Fruit fly (Drosophila melanogaster) whole organism, embryonic: ENCODE results near the gene Sr-CIII.
A peak's percentile ranks its signal among the peaks of the same experiment; 100 is the strongest.

Source experiments
- Asciz ChIP-seq: fragments of 200-800 bp; sonication (Bioruptor generic); optimal IDR thresholded peaks from 2 replicates; lab custom pipeline; 2017; ENCODE audit warnings: missing biosample characterization, mild to moderate bottlenecking, missing genetic modification characterization, missing genetic modification reagents
- Atf6 ChIP-seq: fragments of 200-800 bp; sonication (Bioruptor generic); IDR thresholded peaks from 2 replicates; pipeline ENCODE4 v1.3.6; 2022; ENCODE audit warnings: missing biosample characterization, missing genetic modification characterization
- CG10147 ChIP-seq: fragments of 200-800 bp; sonication (Bioruptor generic); optimal IDR thresholded peaks from 2 replicates; lab custom pipeline; 2019; ENCODE audit warnings: missing biosample characterization, mild to moderate bottlenecking, missing genetic modification characterization, moderate library complexity
- CG10959 ChIP-seq: fragments of 200-800 bp; sonication (Bioruptor generic); IDR thresholded peaks from 2 replicates; pipeline ENCODE4 v1.3.6; 2022; ENCODE audit warnings: missing biosample characterization, missing genetic modification characterization
- CG13123 ChIP-seq: fragments of 200-800 bp; sonication (Bioruptor generic); optimal IDR thresholded peaks from 2 replicates; lab custom pipeline; 2016; ENCODE audit warnings: missing biosample characterization, missing genetic modification characterization
- CG15269 ChIP-seq: fragments of 200-800 bp; sonication (Bioruptor generic); optimal IDR thresholded peaks from 2 replicates; lab custom pipeline; 2018; ENCODE audit warnings: missing biosample characterization, mild to moderate bottlenecking, missing genetic modification characterization, moderate library complexity
- CG17612 ChIP-seq: fragments of 200-800 bp; sonication (Bioruptor generic); IDR thresholded peaks from 2 replicates; pipeline ENCODE4 v1.3.6; 2022; ENCODE audit warnings: missing biosample characterization, missing genetic modification characterization
- CG17802 ChIP-seq: fragments of 200-800 bp; sonication (Bioruptor generic); optimal IDR thresholded peaks from 2 replicates; lab custom pipeline; 2018; ENCODE audit warnings: missing biosample characterization, mild to moderate bottlenecking, missing genetic modification characterization, moderate library complexity
- CG1832 ChIP-seq: fragments of 200-800 bp; sonication (Bioruptor generic); optimal IDR thresholded peaks from 2 replicates; lab custom pipeline; 2017; ENCODE audit warnings: missing biosample characterization, mild to moderate bottlenecking, missing genetic modification characterization, inconsistent platforms
- CG18476 ChIP-seq: fragments of 200-800 bp; sonication (Bioruptor generic); optimal IDR thresholded peaks from 2 replicates; lab custom pipeline; 2016; ENCODE audit warnings: missing biosample characterization, mild to moderate bottlenecking, missing genetic modification characterization
- CG30403 ChIP-seq: fragments of 200-800 bp; sonication (Bioruptor generic); optimal IDR thresholded peaks from 3 replicates; lab custom pipeline; 2016; ENCODE audit warnings: missing biosample characterization, missing genetic modification characterization
- CG32772 ChIP-seq: fragments of 200-800 bp; sonication (Bioruptor generic); IDR thresholded peaks from 2 replicates; pipeline ENCODE4 v1.3.6; 2022; ENCODE audit warnings: missing biosample characterization, missing genetic modification characterization
- CG33213 ChIP-seq: fragments of 200-800 bp; sonication (Bioruptor generic); optimal IDR thresholded peaks from 3 replicates; lab custom pipeline; 2016; ENCODE audit warnings: missing biosample characterization, missing genetic modification characterization
- CG3838 ChIP-seq: fragments of 200-800 bp; sonication (Bioruptor generic); optimal IDR thresholded peaks from 3 replicates; lab custom pipeline; 2016; ENCODE audit warnings: missing biosample characterization, missing genetic modification characterization
- CG4707 ChIP-seq: fragments of 200-800 bp; sonication (Bioruptor generic); optimal IDR thresholded peaks from 2 replicates; lab custom pipeline; 2018; ENCODE audit warnings: missing biosample characterization, mild to moderate bottlenecking, missing genetic modification characterization, moderate library complexity
- CG6654 ChIP-seq: fragments of 200-800 bp; sonication (Bioruptor generic); optimal IDR thresholded peaks from 2 replicates; lab custom pipeline; 2017; ENCODE audit warnings: missing biosample characterization, mild to moderate bottlenecking, missing genetic modification characterization
- CG7839 ChIP-seq: fragments of 200-800 bp; sonication (Bioruptor generic); optimal IDR thresholded peaks from 3 replicates; lab custom pipeline; 2018; ENCODE audit warnings: missing biosample characterization, mild to moderate bottlenecking, missing genetic modification characterization, moderate library complexity
- CG9932 ChIP-seq: fragments of 200-800 bp; sonication (Bioruptor generic); IDR thresholded peaks from 2 replicates; pipeline ENCODE4 v1.3.6; 2022; ENCODE audit warnings: missing biosample characterization, missing genetic modification characterization
- Dfd ChIP-seq, 2 experiments: fragments of >200 bp; optimal IDR thresholded peaks; 2 replicates each; lab custom pipeline; 2017; ENCODE audit warnings: missing biosample characterization in 2 of 2, missing genetic modification characterization in 2 of 2
- Dip2 ChIP-seq: fragments of 200-800 bp; sonication (Bioruptor generic); IDR thresholded peaks from 2 replicates; pipeline ENCODE4 v1.3.6; 2022; ENCODE audit warnings: missing biosample characterization, missing genetic modification characterization
- E2f1 ChIP-seq: fragments of 200-800 bp; sonication (Bioruptor generic); IDR thresholded peaks from 2 replicates; pipeline ENCODE4 v1.3.6; 2022; ENCODE audit warnings: missing biosample characterization, missing genetic modification characterization
- GATAe ChIP-seq: fragments of 200-800 bp; sonication (Bioruptor generic); conservative IDR thresholded peaks from 2 replicates; pipeline ENCODE4 v1.3.6; 2022; ENCODE audit warnings: missing biosample characterization, missing genetic modification characterization
- Hand ChIP-seq: fragments of 200-800 bp; sonication (Bioruptor generic); optimal IDR thresholded peaks from 2 replicates; lab custom pipeline; 2017; ENCODE audit warnings: mild to moderate bottlenecking, missing biosample characterization, missing genetic modification reagents, missing genetic modification characterization
- Hr3 ChIP-seq: fragments of 200-800 bp; sonication (Bioruptor generic); optimal IDR thresholded peaks from 3 replicates; lab custom pipeline; 2016; ENCODE audit warnings: missing biosample characterization, missing genetic modification characterization
- Kr ChIP-seq: fragments of 200-800 bp; sonication (Bioruptor generic); optimal IDR thresholded peaks from 2 replicates; lab custom pipeline; 2017; ENCODE audit warnings: missing biosample characterization, mild to moderate bottlenecking, missing genetic modification characterization
- Lhr ChIP-seq: fragments of 200-800 bp; sonication (Bioruptor generic); optimal IDR thresholded peaks from 3 replicates; lab custom pipeline; 2017; ENCODE audit warnings: mild to moderate bottlenecking, missing biosample characterization, missing genetic modification reagents, missing genetic modification characterization
- Lpt ChIP-seq: fragments of >200 bp; optimal IDR thresholded peaks from 2 replicates; lab custom pipeline; 2018; ENCODE audit warnings: missing biosample characterization, missing genetic modification characterization
- Nf-YA ChIP-seq: fragments of 200-800 bp; sonication (Bioruptor generic); IDR thresholded peaks from 2 replicates; pipeline ENCODE4 v1.3.6; 2022; ENCODE audit warnings: missing biosample characterization, missing genetic modification characterization
- Optix ChIP-seq: fragments of 200-800 bp; sonication (Bioruptor generic); IDR thresholded peaks from 3 replicates; pipeline ENCODE4 v1.3.6; 2022; ENCODE audit warnings: missing biosample characterization, missing genetic modification characterization
- PHDP ChIP-seq: fragments of 200-800 bp; sonication (Bioruptor generic); optimal IDR thresholded peaks from 3 replicates; lab custom pipeline; 2018; ENCODE audit warnings: missing biosample characterization, mild to moderate bottlenecking, missing genetic modification characterization, moderate library complexity
- Poxn ChIP-seq: fragments of 200-800 bp; sonication (Bioruptor generic); IDR thresholded peaks from 2 replicates; pipeline ENCODE4 v1.3.6; 2022; ENCODE audit warnings: missing biosample characterization, missing genetic modification characterization
- Side ChIP-seq: fragments of 200-800 bp; sonication (Bioruptor generic); optimal IDR thresholded peaks from 2 replicates; lab custom pipeline; 2016; ENCODE audit warnings: missing biosample characterization, missing genetic modification characterization
- aop ChIP-seq: fragments of 200-800 bp; sonication (Bioruptor generic); IDR thresholded peaks from 2 replicates; pipeline ENCODE4 v1.3.6; 2022; ENCODE audit warnings: missing biosample characterization, missing genetic modification characterization
- ara ChIP-seq: fragments of 200-800 bp; sonication (Bioruptor generic); IDR thresholded peaks from 2 replicates; pipeline ENCODE4 v1.3.6; 2022; ENCODE audit warnings: missing biosample characterization, missing genetic modification characterization
- dati ChIP-seq: fragments of 200-800 bp; sonication (Bioruptor generic); IDR thresholded peaks from 2 replicates; pipeline ENCODE4 v1.3.6; 2022; ENCODE audit warnings: missing biosample characterization, missing genetic modification characterization
- dmrt99B ChIP-seq: fragments of 200-800 bp; sonication (Bioruptor generic); optimal IDR thresholded peaks from 2 replicates; lab custom pipeline; 2018; ENCODE audit warnings: missing biosample characterization, mild to moderate bottlenecking, missing genetic modification characterization, moderate library complexity
- ftz-f1 ChIP-seq: fragments of 200-800 bp; sonication (Bioruptor generic); optimal IDR thresholded peaks from 2 replicates; lab custom pipeline; 2016; ENCODE audit warnings: missing biosample characterization, missing genetic modification characterization
- gro ChIP-seq: fragments of 200-800 bp; sonication (Bioruptor generic); optimal IDR thresholded peaks from 2 replicates; lab custom pipeline; 2016; ENCODE audit warnings: missing biosample characterization, missing genetic modification characterization
- her ChIP-seq: fragments of 200-800 bp; sonication (Bioruptor generic); optimal IDR thresholded peaks from 2 replicates; lab custom pipeline; 2016; ENCODE audit warnings: missing biosample characterization, missing genetic modification characterization
- kay ChIP-seq: fragments of 200-800 bp; sonication (Bioruptor generic); optimal IDR thresholded peaks from 2 replicates; lab custom pipeline; 2016; ENCODE audit warnings: missing biosample characterization, missing genetic modification characterization
- maf-S ChIP-seq: fragments of 200-800 bp; sonication (Bioruptor generic); optimal IDR thresholded peaks from 2 replicates; lab custom pipeline; 2016; ENCODE audit warnings: missing biosample characterization, missing genetic modification characterization
- mam ChIP-seq: fragments of 200-800 bp; sonication (Bioruptor generic); optimal IDR thresholded peaks from 3 replicates; lab custom pipeline; 2016; ENCODE audit warnings: missing biosample characterization, missing genetic modification characterization
- mirr ChIP-seq: fragments of 200-800 bp; sonication (Bioruptor generic); optimal IDR thresholded peaks from 3 replicates; lab custom pipeline; 2018; ENCODE audit warnings: missing biosample characterization, mild to moderate bottlenecking, missing genetic modification characterization
- nerfin-1 ChIP-seq: fragments of 200-800 bp; sonication (Bioruptor generic); optimal IDR thresholded peaks from 3 replicates; lab custom pipeline; 2019; ENCODE audit warnings: missing biosample characterization, mild to moderate bottlenecking, missing genetic modification characterization, moderate library complexity
- nmo ChIP-seq: fragments of 200-800 bp; sonication (Bioruptor generic); optimal IDR thresholded peaks from 2 replicates; lab custom pipeline; 2018; ENCODE audit warnings: missing biosample characterization, mild to moderate bottlenecking, missing genetic modification characterization, moderate library complexity
- pzg ChIP-seq: fragments of 200-800 bp; sonication (Bioruptor generic); optimal IDR thresholded peaks from 3 replicates; lab custom pipeline; 2018; ENCODE audit warnings: missing biosample characterization, mild to moderate bottlenecking, missing genetic modification characterization, moderate library complexity
- rib ChIP-seq: fragments of 200-800 bp; sonication (Bioruptor generic); IDR thresholded peaks from 2 replicates; pipeline ENCODE4 v1.3.6; 2022; ENCODE audit warnings: missing biosample characterization, missing genetic modification characterization
- sc ChIP-seq, 3 experiments: fragments of >200 bp in 2 of 3; fragments of 200-800 bp in 1 of 3; sonication (Bioruptor generic) in 1 of 3; optimal IDR thresholded peaks; 2 replicates in 2 of 3; 3 replicates in 1 of 3; lab custom pipeline; 2017; ENCODE audit warnings: mild to moderate bottlenecking in 1 of 3, missing biosample characterization in 1 of 3, missing genetic modification characterization in 1 of 3, missing genetic modification reagents in 1 of 3
- slbo ChIP-seq: fragments of 200-800 bp; sonication (Bioruptor generic); IDR thresholded peaks from 2 replicates; pipeline ENCODE4 v1.3.6; 2022; ENCODE audit warnings: missing biosample characterization, missing genetic modification characterization
- zfh1 ChIP-seq: fragments of 200-800 bp; sonication (Bioruptor generic); IDR thresholded peaks from 3 replicates; pipeline ENCODE4 v1.3.6; 2022; ENCODE audit warnings: missing biosample characterization, missing genetic modification characterization

The Sr-CIII gene

dm6 chr2L:4080768-4081167 is 39.4 kb upstream of the Sr-CIII start (continued):
- TF ChIP-seq CG33213 (GFP tag; lab: Kevin White, UChicago) (peak; percentile 50), Dip2 (GFP tag; lab: Robert Waterston, UW) (0 out of 2 replicates have a peak, but pooled peaks have one; percentile 6), mirr (peak; percentile 18), CG10959 (GFP tag; lab: Robert Waterston, UW) (peak; percentile 60), pzg (GFP tag; lab: Kevin White, UChicago) (no peak), CG4707 (GFP tag; lab: Kevin White, UChicago) (peak; percentile 57), gro (GFP tag; lab: Kevin White, UChicago) (peak; percentile 70), CG15269 (tag; lab: Kevin White, UChicago) (peak; percentile 89), her (GFP tag; lab: Kevin White, UChicago) (peak; percentile 60), CG30403 (GFP tag; lab: Kevin White, UChicago) (peak; percentile 82), CG10147 (peak; percentile 33), aop (GFP tag; lab: Robert Waterston, UW) (peak; percentile 47; the same call in 1 of the 2 replicates)

- TF ChIP-seq Lhr (GFP tag; lab: Kevin White, UChicago), result no peak
- TF ChIP-seq Asciz (GFP tag; lab: Kevin White, UChicago), result no peak
- no peak for TF ChIP-seq Poxn (GFP tag; lab: Robert Waterston, UW)
- TF ChIP-seq slbo (GFP tag; lab: Robert Waterston, UW), result peak; percentile 43
- no peak for TF ChIP-seq CG18476
- TF ChIP-seq CG13123 (GFP tag; lab: Kevin White, UChicago), result no peak
- TF ChIP-seq rib, result no peak
- TF ChIP-seq E2f1 (GFP tag; lab: Robert Waterston, UW), result no peak
- no peak for TF ChIP-seq GATAe
- no peak for TF ChIP-seq ara (GFP tag; lab: Robert Waterston, UW)
- TF ChIP-seq CG3838 (GFP tag; lab: Kevin White, UChicago), result no peak
- TF ChIP-seq CG6654 (GFP tag; lab: Kevin White, UChicago), result no peak
- TF ChIP-seq sc (optimal IDR thresholded peaks at IDR 0.05; lab: Kevin White, UChicago), result no peak
- TF ChIP-seq sc (GFP tag; optimal IDR thresholded peaks at IDR 0.05; lab: Kevin White, UChicago), result no peak
- TF ChIP-seq nmo, result no peak
- TF ChIP-seq Dfd (GFP tag; optimal IDR thresholded peaks at IDR 0.05; lab: Kevin White, UChicago), result no peak
- 0 out of 3 replicates have a peak, but pooled peaks have one; percentile 21 for TF ChIP-seq zfh1 (GFP tag; lab: Robert Waterston, UW)
- peak; percentile 41 for TF ChIP-seq Hand
- TF ChIP-seq Lpt (GFP tag; lab: Kevin White, UChicago), result no peak
- peak; percentile 32 for TF ChIP-seq PHDP (tag; lab: Kevin White, UChicago)
- no peak for TF ChIP-seq CG32772
- no peak for TF ChIP-seq ftz-f1 (GFP tag; lab: Kevin White, UChicago)
- TF ChIP-seq CG17802, result no peak
- TF ChIP-seq CG7839, result peak; percentile 20
- TF ChIP-seq CG9932 (GFP tag; lab: Robert Waterston, UW), result no peak
- no peak for TF ChIP-seq CG17612 (GFP tag; lab: Robert Waterston, UW)
- TF ChIP-seq Optix (GFP tag; lab: Robert Waterston, UW), result no peak
- TF ChIP-seq dati (GFP tag; lab: Robert Waterston, UW), result no peak
- TF ChIP-seq Kr (GFP tag; lab: Kevin White, UChicago), result no peak
- peak; percentile 18; the same call in 1 of the 2 replicates for TF ChIP-seq Atf6 (GFP tag; lab: Robert Waterston, UW)
- no peak for TF ChIP-seq nerfin-1 (tag; lab: Kevin White, UChicago)
- no peak for TF ChIP-seq kay (GFP tag; lab: Kevin White, UChicago)
- no peak for TF ChIP-seq Nf-YA
- no peak for TF ChIP-seq mam (GFP tag; lab: Kevin White, UChicago)
- peak; percentile 3 for TF ChIP-seq Hr3 (GFP tag; lab: Kevin White, UChicago)
- TF ChIP-seq dmrt99B (tag; lab: Kevin White, UChicago), result peak; percentile 16
- no peak for TF ChIP-seq maf-S (GFP tag; lab: Kevin White, UChicago)
- TF ChIP-seq CG1832 (GFP tag; lab: Kevin White, UChicago), result no peak
- peak; percentile 2 for TF ChIP-seq CG30403 (GFP tag; lab: Kevin White, UChicago)
- TF ChIP-seq Side (GFP tag; lab: Kevin White, UChicago), result no peak
These were observed 36.0 kb upstream of the Sr-CIII start for dm6 chr2L:4084166-4084565.
